Fruit fly (Drosophila melanogaster): Measurements from ENCODE around the gene CG3108.

The CG3108 gene

dm6 chrX:5745840-5746815 is 35.3 kb downstream of the CG3108 start (continued):
- TF ChIP-seq pros (GFP tag; optimal IDR thresholded peaks at IDR 0.05) (peak; percentile 14), Sox100B (GFP tag; optimal IDR thresholded peaks at IDR 0.05) (peak; percentile 63), zen2 (GFP tag; IDR thresholded peaks at IDR 0.05; ENCODE audit: partially characterized antibody) (no peak), Dek (tag; optimal IDR thresholded peaks at IDR 0.05) (peak; percentile 55), ato (GFP tag; IDR thresholded peaks at IDR 0.05; ENCODE audit: partially characterized antibody) (peak; percentile 38; the same call in 1 of the 2 replicates), psq (GFP tag; optimal IDR thresholded peaks at IDR 0.05) (no peak), Sry-δ (GFP tag; optimal IDR thresholded peaks at IDR 0.05) (peak; percentile 35), CG10274 (GFP tag; optimal IDR thresholded peaks at IDR 0.05) (peak; percentile 32), slou (GFP tag; optimal IDR thresholded peaks at IDR 0.05) (peak; percentile 50), Mad (GFP tag; optimal IDR thresholded peaks at IDR 0.05) (peak; percentile 9), tup (GFP tag; optimal IDR thresholded peaks at IDR 0.05) (peak; percentile 57), nerfin-2 (GFP tag; IDR thresholded peaks at IDR 0.05; ENCODE audit: partially characterized antibody) (no peak), chm (GFP tag; IDR thresholded peaks at IDR 0.05) (peak; percentile 85), E2f2 (GFP tag; IDR thresholded peaks at IDR 0.05) (peak; percentile 85), luna (GFP tag; optimal IDR thresholded peaks at IDR 0.05) (no peak), ssp (GFP tag; IDR thresholded peaks at IDR 0.05) (peak; percentile 64), h (optimal IDR thresholded peaks at IDR 0.05) (no peak), Hmx (GFP tag; optimal IDR thresholded peaks at IDR 0.05) (peak; percentile 5), sqz (GFP tag; optimal IDR thresholded peaks at IDR 0.05) (no peak), CG31441 (GFP tag; IDR thresholded peaks at IDR 0.05) (peak; percentile 60; the same call in 1 of the 2 replicates), CG1024 (GFP tag; IDR thresholded peaks at IDR 0.05) (peak; percentile 54), CG7839 (tag; optimal IDR thresholded peaks at IDR 0.05) (peak; percentile 78), sna (GFP tag; IDR thresholded peaks at IDR 0.05; ENCODE audit: partially characterized antibody) (no peak), nerfin-1 (tag; optimal IDR thresholded peaks at IDR 0.05) (peak; percentile 66), bbx (GFP tag; IDR thresholded peaks at IDR 0.05; ENCODE audit: partially characterized antibody) (no peak), gsb-n (tag; optimal IDR thresholded peaks at IDR 0.05) (no peak), unpg (GFP tag; optimal IDR thresholded peaks at IDR 0.05) (peak; percentile 84), ham (GFP tag; IDR thresholded peaks at IDR 0.05) (no peak), Adf1 (GFP tag; IDR thresholded peaks at IDR 0.05) (no peak; the same call in 1 of the 2 replicates), Stat92E (GFP tag; optimal IDR thresholded peaks at IDR 0.05) (no peak), Hr78 (GFP tag; optimal IDR thresholded peaks at IDR 0.05) (peak in 1 of 2 experiments; percentile 30), CG3281 (GFP tag; optimal IDR thresholded peaks at IDR 0.05) (peak; percentile 83), Hey (tag; optimal IDR thresholded peaks at IDR 0.05) (peak; percentile 51), CG1832 (GFP tag; optimal IDR thresholded peaks at IDR 0.05) (no peak), CG1602 (GFP tag; optimal IDR thresholded peaks at IDR 0.05) (peak; percentile 50), CG30431 (GFP tag; optimal IDR thresholded peaks at IDR 0.05) (peak; percentile 67), tin (GFP tag; optimal IDR thresholded peaks at IDR 0.05) (peak; percentile 42), tna (GFP tag; IDR thresholded peaks at IDR 0.05; ENCODE audit: partially characterized antibody) (no peak), Spps (tag; optimal IDR thresholded peaks at IDR 0.05) (peak; percentile 24), Sry-β (GFP tag; optimal IDR thresholded peaks at IDR 0.05) (no peak), CG42726 (GFP tag; IDR thresholded peaks at IDR 0.05; ENCODE audit: partially characterized antibody) (no peak), scrt (GFP tag; optimal IDR thresholded peaks at IDR 0.05) (peak; percentile 58), Hand (GFP tag; optimal IDR thresholded peaks at IDR 0.05) (peak; percentile 40), fd102C (GFP tag; optimal IDR thresholded peaks at IDR 0.05) (no peak), Dip3 (GFP tag; optimal IDR thresholded peaks at IDR 0.05) (peak; percentile 80), CG17912 (GFP tag; optimal IDR thresholded peaks at IDR 0.05) (peak; percentile 26), Rx (GFP tag; IDR thresholded peaks at IDR 0.05) (peak; percentile 74)

All from whole organism, embryonic.